Worm (Caenorhabditis elegans) whole organism, L2 larva: ENCODE data around the gene R107.9.

Experiments
- dmd-4 ChIP-seq: sonication (generic microtip); optimal IDR thresholded peaks from 2 replicates; lab custom pipeline; 2017; ENCODE audit warnings: missing biosample characterization, missing genetic modification characterization
- fos-1 ChIP-seq: fragments of 150-350 bp; optimal IDR thresholded peaks from 2 replicates; lab custom pipeline; 2014; ENCODE audit warnings: missing biosample characterization, missing genetic modification characterization
- nhr-25 ChIP-seq: fragments of 150-350 bp; sonication (generic microtip); optimal IDR thresholded peaks from 3 replicates; lab custom pipeline; 2014; ENCODE audit warnings: missing biosample characterization, missing genetic modification characterization

DNA sequence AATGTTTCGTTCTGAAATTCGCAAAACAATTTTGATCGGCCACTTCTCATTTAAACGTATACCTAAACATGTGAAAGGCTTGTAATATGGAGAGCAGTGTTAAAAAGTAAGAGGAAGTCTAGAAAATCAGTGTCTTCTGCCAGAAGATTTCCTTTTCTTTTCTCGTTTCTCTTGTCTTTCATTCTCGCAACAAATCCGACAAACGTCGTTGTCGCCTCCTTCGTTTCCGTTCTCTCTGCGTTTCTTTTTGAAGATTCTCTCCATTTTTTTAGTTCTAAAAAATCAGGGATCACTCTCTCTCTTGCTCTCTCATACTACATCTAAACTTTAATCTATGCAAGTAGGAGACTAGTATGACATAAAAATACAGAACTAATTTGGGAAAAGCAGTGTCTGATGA is 9.5 kb downstream of the R107.9 start:
- TF ChIP-seq dmd-4 (tag; lab: Kevin White, UChicago) (no peak), nhr-25 (tag; lab: Kevin White, UChicago) (no peak), fos-1 (tag; lab: Kevin White, UChicago) (no peak)
